Fruit fly (Drosophila melanogaster) whole organism, prepupa: ENCODE measurements around the gene DIP-alpha.

Experiments
- CG10631 ChIP-seq: fragments of 200-800 bp; sonication (Bioruptor generic); optimal IDR thresholded peaks from 2 replicates; lab custom pipeline; 2016; ENCODE audit warnings: missing biosample characterization, missing genetic modification characterization
- CG10669 ChIP-seq: fragments of 200-800 bp; sonication (Bioruptor generic); optimal IDR thresholded peaks from 3 replicates; lab custom pipeline; 2018; ENCODE audit warnings: missing biosample characterization, mild to moderate bottlenecking, missing genetic modification characterization, moderate library complexity
- CG11294 ChIP-seq: fragments of 200-800 bp; sonication (Bioruptor generic); IDR thresholded peaks from 2 replicates; pipeline ENCODE4 v1.3.6; 2022; ENCODE audit warnings: missing biosample characterization, missing genetic modification characterization
- CG11762 ChIP-seq: fragments of 200-800 bp; sonication (Bioruptor generic); optimal IDR thresholded peaks from 3 replicates; lab custom pipeline; 2016; ENCODE audit warnings: missing biosample characterization, missing genetic modification characterization; ENCODE audit not compliant: insufficient read depth
- CG11902 ChIP-seq: fragments of 200-800 bp; sonication (Bioruptor generic); optimal IDR thresholded peaks from 3 replicates; lab custom pipeline; 2016; ENCODE audit warnings: missing biosample characterization, missing genetic modification characterization
- CG15336 ChIP-seq: fragments of 200-800 bp; sonication (Bioruptor generic); IDR thresholded peaks from 2 replicates; pipeline ENCODE4 v1.3.6; 2022; ENCODE audit warnings: missing biosample characterization, missing genetic modification characterization
- CG31627 ChIP-seq: fragments of 200-800 bp; sonication (Bioruptor generic); optimal IDR thresholded peaks from 3 replicates; lab custom pipeline; 2016; ENCODE audit warnings: missing biosample characterization, missing genetic modification characterization
- CG32006 ChIP-seq: fragments of 200-800 bp; sonication (Bioruptor generic); optimal IDR thresholded peaks from 3 replicates; lab custom pipeline; 2017; ENCODE audit warnings: missing biosample characterization, mild to moderate bottlenecking, missing genetic modification characterization
- CG3919 ChIP-seq: fragments of 200-800 bp; sonication (Bioruptor generic); optimal IDR thresholded peaks from 3 replicates; lab custom pipeline; 2016; ENCODE audit warnings: missing biosample characterization, missing genetic modification characterization
- CG4318 ChIP-seq: fragments of 200-800 bp; sonication (Bioruptor generic); optimal IDR thresholded peaks from 3 replicates; lab custom pipeline; 2017; ENCODE audit warnings: missing biosample characterization, mild to moderate bottlenecking, missing genetic modification characterization
- CG6163 ChIP-seq: fragments of 200-800 bp; sonication (Bioruptor generic); IDR thresholded peaks from 3 replicates; pipeline ENCODE4 v1.3.6; 2022; ENCODE audit warnings: missing biosample characterization, missing genetic modification characterization
- CG6276 ChIP-seq: fragments of 200-800 bp; sonication (Bioruptor generic); optimal IDR thresholded peaks from 2 replicates; lab custom pipeline; 2017; ENCODE audit warnings: missing biosample characterization, mild to moderate bottlenecking, missing genetic modification characterization
- CG6792 ChIP-seq: fragments of 200-800 bp; sonication (Bioruptor generic); optimal IDR thresholded peaks from 3 replicates; lab custom pipeline; 2016; ENCODE audit warnings: missing biosample characterization, missing genetic modification characterization
- CG6808 ChIP-seq: fragments of 200-800 bp; sonication (Bioruptor generic); optimal IDR thresholded peaks from 3 replicates; lab custom pipeline; 2017; ENCODE audit warnings: missing biosample characterization, missing genetic modification characterization, mild to moderate bottlenecking, moderate library complexity, missing genetic modification reagents
- CG7368 ChIP-seq: fragments of 200-800 bp; sonication (Bioruptor generic); optimal IDR thresholded peaks from 3 replicates; lab custom pipeline; 2016; ENCODE audit warnings: missing biosample characterization, missing genetic modification characterization
- CG8119 ChIP-seq: fragments of 200-800 bp; sonication (Bioruptor generic); IDR thresholded peaks from 3 replicates; pipeline ENCODE4 v1.3.6; 2022; ENCODE audit warnings: missing biosample characterization, missing genetic modification characterization
- CG8319 ChIP-seq: fragments of 200-800 bp; sonication (Bioruptor generic); optimal IDR thresholded peaks from 3 replicates; lab custom pipeline; 2016; ENCODE audit warnings: missing biosample characterization, missing genetic modification characterization
- CG8632 ChIP-seq: fragments of 200-800 bp; sonication (Bioruptor generic); optimal IDR thresholded peaks from 3 replicates; lab custom pipeline; 2016; ENCODE audit warnings: missing biosample characterization, missing genetic modification characterization
- CG9139 ChIP-seq: fragments of 200-800 bp; sonication (Bioruptor generic); optimal IDR thresholded peaks from 3 replicates; lab custom pipeline; 2017; ENCODE audit warnings: missing biosample characterization, mild to moderate bottlenecking, missing genetic modification characterization
- Eip75B ChIP-seq: fragments of 200-800 bp; sonication (Bioruptor generic); optimal IDR thresholded peaks from 3 replicates; lab custom pipeline; 2016; ENCODE audit warnings: missing biosample characterization, missing genetic modification characterization
- Eip78C ChIP-seq: fragments of 200-800 bp; sonication (Bioruptor generic); peaks from one replicate; lab custom pipeline; 2016; ENCODE audit warnings: missing biosample characterization, missing genetic modification characterization
- Eip93F ChIP-seq: fragments of 200-800 bp; sonication (Bioruptor generic); optimal IDR thresholded peaks from 2 replicates; lab custom pipeline; 2016; ENCODE audit warnings: missing biosample characterization, mild to moderate bottlenecking, missing genetic modification characterization
- Ets21C ChIP-seq: fragments of 200-800 bp; sonication (Bioruptor generic); optimal IDR thresholded peaks from 3 replicates; lab custom pipeline; 2016; ENCODE audit warnings: missing biosample characterization, missing genetic modification characterization
- Ets96B ChIP-seq: fragments of 200-800 bp; optimal IDR thresholded peaks from 2 replicates; lab custom pipeline; 2019; ENCODE audit warnings: missing biosample characterization, mild to moderate bottlenecking, missing genetic modification characterization, moderate library complexity
- Gug ChIP-seq: fragments of 200-800 bp; sonication (Bioruptor generic); IDR thresholded peaks from 2 replicates; pipeline ENCODE4 v1.3.6; 2022; ENCODE audit warnings: missing biosample characterization, missing genetic modification characterization
- Hr38 ChIP-seq: sonication (Bioruptor generic); optimal IDR thresholded peaks from 2 replicates; lab custom pipeline; 2016; ENCODE audit warnings: missing biosample characterization, missing genetic modification characterization
- Hr39 ChIP-seq: fragments of 200-800 bp; sonication (Bioruptor generic); optimal IDR thresholded peaks from 2 replicates; lab custom pipeline; 2016; ENCODE audit warnings: missing biosample characterization, missing genetic modification characterization
- Hr4 ChIP-seq: fragments of 200-800 bp; sonication (Bioruptor generic); optimal IDR thresholded peaks from 3 replicates; lab custom pipeline; 2016; ENCODE audit warnings: missing biosample characterization, missing genetic modification characterization
- Lpt ChIP-seq: fragments of 200-800 bp; sonication (Bioruptor generic); optimal IDR thresholded peaks from 3 replicates; lab custom pipeline; 2016; ENCODE audit warnings: missing biosample characterization, missing genetic modification characterization
- OdsH ChIP-seq: fragments of 200-800 bp; sonication (Bioruptor generic); optimal IDR thresholded peaks from 3 replicates; lab custom pipeline; 2016; ENCODE audit warnings: missing biosample characterization, missing genetic modification characterization
- Smox ChIP-seq: fragments of 200-800 bp; sonication (Bioruptor generic); optimal IDR thresholded peaks from 3 replicates; lab custom pipeline; 2016; ENCODE audit warnings: missing biosample characterization, missing genetic modification characterization
- Sox102F ChIP-seq: fragments of 200-800 bp; sonication (Bioruptor generic); optimal IDR thresholded peaks from 2 replicates; lab custom pipeline; 2016; ENCODE audit warnings: missing biosample characterization, mild to moderate bottlenecking, missing genetic modification characterization
- Sox14 ChIP-seq: fragments of 200-800 bp; sonication (Bioruptor generic); optimal IDR thresholded peaks from 3 replicates; lab custom pipeline; 2016; ENCODE audit warnings: missing biosample characterization, missing genetic modification characterization
- achi ChIP-seq: fragments of 200-800 bp; sonication (Bioruptor generic); optimal IDR thresholded peaks from 3 replicates; lab custom pipeline; 2016; ENCODE audit warnings: missing biosample characterization, missing genetic modification characterization
- acj6 ChIP-seq: fragments of 200-800 bp; sonication (Bioruptor generic); optimal IDR thresholded peaks from 3 replicates; lab custom pipeline; 2016; ENCODE audit warnings: missing biosample characterization, missing genetic modification characterization
- cyc ChIP-seq: fragments of 200-800 bp; sonication (Bioruptor generic); optimal IDR thresholded peaks from 3 replicates; lab custom pipeline; 2016; ENCODE audit warnings: missing biosample characterization, missing genetic modification characterization
- dac ChIP-seq: fragments of 200-800 bp; sonication (Bioruptor generic); optimal IDR thresholded peaks from 2 replicates; lab custom pipeline; 2017; ENCODE audit warnings: missing biosample characterization, mild to moderate bottlenecking, missing genetic modification characterization
- dsx ChIP-seq: fragments of 200-800 bp; optimal IDR thresholded peaks from 3 replicates; lab custom pipeline; 2019; ENCODE audit warnings: missing biosample characterization, mild to moderate bottlenecking, missing genetic modification characterization, moderate library complexity; ENCODE audit not compliant: poor library complexity, severe bottlenecking
- eg ChIP-seq: fragments of 200-800 bp; sonication (Bioruptor generic); IDR thresholded peaks from 3 replicates; pipeline ENCODE4 v1.3.6; 2022; ENCODE audit warnings: missing biosample characterization, missing genetic modification characterization
- esn ChIP-seq: fragments of 200-800 bp; sonication (Bioruptor generic); optimal IDR thresholded peaks from 2 replicates; lab custom pipeline; 2016; ENCODE audit warnings: missing biosample characterization, mild to moderate bottlenecking, missing genetic modification characterization, moderate library complexity
- fd59A ChIP-seq: fragments of 200-800 bp; sonication (Bioruptor generic); optimal IDR thresholded peaks from 2 replicates; lab custom pipeline; 2017; ENCODE audit warnings: missing biosample characterization, mild to moderate bottlenecking, missing genetic modification characterization, missing genetic modification reagents
- fd85E ChIP-seq: fragments of 200-800 bp; sonication (Bioruptor generic); optimal IDR thresholded peaks from 3 replicates; lab custom pipeline; 2016; ENCODE audit warnings: missing biosample characterization, missing genetic modification characterization
- fkh ChIP-seq: fragments of 200-800 bp; sonication (Bioruptor generic); optimal IDR thresholded peaks from 3 replicates; lab custom pipeline; 2017; ENCODE audit warnings: missing biosample characterization, mild to moderate bottlenecking, missing genetic modification characterization, moderate library complexity
- lz ChIP-seq: fragments of 200-800 bp; sonication (Bioruptor generic); optimal IDR thresholded peaks from 3 replicates; lab custom pipeline; 2016; ENCODE audit warnings: missing biosample characterization, missing genetic modification characterization
- salr ChIP-seq, 2 experiments: fragments of 200-800 bp; sonication (Bioruptor generic); optimal IDR thresholded peaks; 3 replicates each; lab custom pipeline; 2016 to 2018; ENCODE audit warnings: missing biosample characterization in 2 of 2, missing genetic modification characterization in 2 of 2, mild to moderate bottlenecking in 1 of 2
- spab ChIP-seq: fragments of 200-800 bp; sonication (Bioruptor generic); optimal IDR thresholded peaks from 2 replicates; lab custom pipeline; 2017; ENCODE audit warnings: missing biosample characterization, mild to moderate bottlenecking, missing genetic modification characterization, missing genetic modification reagents
- ss ChIP-seq, 2 experiments: fragments of 200-800 bp; sonication (Bioruptor generic); optimal IDR thresholded peaks; 2 replicates in 1 of 2; 3 replicates in 1 of 2; lab custom pipeline; 2017 to 2018; ENCODE audit warnings: mild to moderate bottlenecking in 2 of 2, missing biosample characterization in 2 of 2, missing genetic modification characterization in 2 of 2, moderate library complexity in 1 of 2
- svp ChIP-seq: fragments of 200-800 bp; sonication (Bioruptor generic); peaks from one replicate; lab custom pipeline; 2016; ENCODE audit warnings: missing biosample characterization, missing genetic modification characterization
- topi ChIP-seq: fragments of 200-800 bp; sonication (Bioruptor generic); optimal IDR thresholded peaks from 3 replicates; lab custom pipeline; 2016; ENCODE audit warnings: missing biosample characterization, missing genetic modification characterization
- vri ChIP-seq: fragments of 200-800 bp; sonication (Bioruptor generic); optimal IDR thresholded peaks from 3 replicates; lab custom pipeline; 2016; ENCODE audit warnings: missing biosample characterization, mild to moderate bottlenecking, missing genetic modification characterization

DIP-alpha gene

DNA sequence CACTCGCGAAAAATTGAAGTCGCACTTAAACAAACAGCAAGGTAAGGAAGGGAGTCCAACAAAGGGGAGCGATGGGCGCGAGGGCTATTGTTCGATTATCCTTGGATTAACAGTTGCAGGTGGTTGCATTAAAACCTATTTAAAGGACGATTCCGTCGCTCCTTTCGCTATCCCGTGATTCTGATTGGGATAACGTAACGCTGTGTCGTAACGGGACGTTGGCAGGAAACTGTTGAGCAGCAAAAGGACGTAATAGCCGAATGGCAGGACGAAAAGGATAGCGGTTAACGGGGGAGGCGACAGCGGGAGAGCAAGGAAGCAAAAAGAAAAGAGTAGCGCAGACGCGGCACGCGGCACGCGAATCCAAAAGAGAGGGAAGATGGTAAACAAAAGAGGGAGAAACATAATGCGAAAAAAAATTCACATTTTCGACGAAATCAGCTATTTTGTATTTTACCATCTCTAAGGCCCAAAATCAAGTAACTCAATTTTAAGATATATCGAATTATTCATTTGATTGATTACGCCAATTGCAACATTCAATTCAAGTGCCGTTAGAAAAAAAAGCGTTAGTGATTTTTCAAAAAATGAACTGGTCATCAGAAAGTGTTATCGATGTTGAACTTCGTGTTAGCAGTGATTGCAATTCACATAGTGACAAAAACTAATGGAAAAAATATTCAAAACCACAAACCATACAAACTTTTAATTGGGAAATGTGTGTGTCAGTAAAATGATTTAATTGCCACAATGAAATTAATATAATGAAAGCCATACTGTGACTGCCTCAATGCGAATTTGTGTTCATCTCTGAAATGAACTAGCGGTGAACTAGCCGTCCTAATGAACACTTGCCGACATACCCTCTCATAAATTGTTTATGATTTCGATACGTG is 89.1 kb downstream of the DIP-alpha start, which contains the start of the genes CG10804 and CG10802:
Gene CG10804, minus strand, starts transcription at position 204 of the 896 bp plus-strand sequence.
Gene CG10802, plus strand, starts transcription at position 847 of the 896 bp plus-strand sequence.
- TF ChIP-seq OdsH (GFP tag; lab: Kevin White, UChicago): peak; percentile 70
- peak in 1 of 2 experiments; percentile 65 for TF ChIP-seq salr (GFP tag; optimal IDR thresholded peaks at IDR 0.05; lab: Kevin White, UChicago)
- TF ChIP-seq CG11902 (GFP tag; lab: Kevin White, UChicago): peak; percentile 57
- peak; percentile 80 for TF ChIP-seq Ets21C (GFP tag; lab: Kevin White, UChicago)
- TF ChIP-seq CG6276 (GFP tag; lab: Kevin White, UChicago): no peak
- no peak for TF ChIP-seq vri
- peak; percentile 69 for TF ChIP-seq Gug (GFP tag; lab: Robert Waterston, UW)
- TF ChIP-seq fd85E (GFP tag; lab: Kevin White, UChicago): no peak
- no peak for TF ChIP-seq ss (GFP tag; optimal IDR thresholded peaks at IDR 0.05; lab: Kevin White, UChicago)
- TF ChIP-seq Hr38: peak; percentile 54
- peak; percentile 60 for TF ChIP-seq Smox (GFP tag; lab: Kevin White, UChicago)
- TF ChIP-seq Sox102F: no peak
- peak; percentile 74 for TF ChIP-seq CG6163 (GFP tag; lab: Robert Waterston, UW)
- TF ChIP-seq CG3919 (GFP tag; lab: Kevin White, UChicago): peak; percentile 65
- no peak for TF ChIP-seq spab (GFP tag; lab: Kevin White, UChicago)
- peak; percentile 79 for TF ChIP-seq cyc
- peak; percentile 74 for TF ChIP-seq Hr4 (GFP tag; lab: Kevin White, UChicago)
- no peak for TF ChIP-seq CG6808
- TF ChIP-seq CG9139 (GFP tag; lab: Kevin White, UChicago): no peak
- TF ChIP-seq CG11294: peak; percentile 28; the same call in 1 of the 2 replicates
- TF ChIP-seq CG10631 (GFP tag; lab: Kevin White, UChicago): peak; percentile 76
- TF ChIP-seq CG11762: peak; percentile 17
- peak; percentile 83 for TF ChIP-seq Eip78C (GFP tag; lab: Kevin White, UChicago)
- TF ChIP-seq lz (GFP tag; lab: Kevin White, UChicago): peak; percentile 83
- TF ChIP-seq CG10669 (GFP tag; lab: Kevin White, UChicago): no peak
- no peak for TF ChIP-seq CG32006 (GFP tag; lab: Kevin White, UChicago)
- TF ChIP-seq achi (GFP tag; lab: Kevin White, UChicago): peak; percentile 50
- peak; percentile 86 for TF ChIP-seq CG31627 (GFP tag; lab: Kevin White, UChicago)
- TF ChIP-seq dsx (GFP tag; lab: Kevin White, UChicago): no peak
- TF ChIP-seq Eip93F: no peak
- TF ChIP-seq Eip75B (GFP tag; lab: Kevin White, UChicago): no peak
- peak; percentile 50 for TF ChIP-seq Ets96B (tag; lab: Kevin White, UChicago)
- TF ChIP-seq acj6 (GFP tag; lab: Kevin White, UChicago): peak; percentile 75
- no peak for TF ChIP-seq CG4318 (GFP tag; lab: Kevin White, UChicago)
- TF ChIP-seq svp (GFP tag; lab: Kevin White, UChicago): peak; percentile 70
- peak; percentile 91 for TF ChIP-seq eg (GFP tag; lab: Robert Waterston, UW)
- TF ChIP-seq dac (GFP tag; lab: Kevin White, UChicago): peak; percentile 19
- no peak for TF ChIP-seq CG7368 (GFP tag; lab: Kevin White, UChicago)
- peak; percentile 55 for TF ChIP-seq Lpt
- peak; percentile 87 for TF ChIP-seq Hr39 (GFP tag; lab: Kevin White, UChicago)
- peak; percentile 19 for TF ChIP-seq fd59A (GFP tag; lab: Kevin White, UChicago)
- TF ChIP-seq CG15336 (GFP tag; lab: Robert Waterston, UW): peak; percentile 62
- peak; percentile 76 for TF ChIP-seq topi (GFP tag; lab: Kevin White, UChicago)
- TF ChIP-seq Sox14: peak; percentile 76
- TF ChIP-seq CG8319 (GFP tag; lab: Kevin White, UChicago): peak; percentile 59
- peak; percentile 20 for TF ChIP-seq CG8632
- TF ChIP-seq fkh: no peak
- TF ChIP-seq CG6792 (GFP tag; lab: Kevin White, UChicago): peak; percentile 55
- TF ChIP-seq CG8119 (GFP tag; lab: Robert Waterston, UW): 0 out of 3 replicates have a peak, but pooled peaks have one; percentile 33
- peak; percentile 77 for TF ChIP-seq esn (GFP tag; lab: Kevin White, UChicago)
